Worm (Caenorhabditis elegans) whole organism, late embryonic: Measurements from ENCODE around the gene dmd-10.

ENCODE experiments used
- ama-1 ChIP-seq: fragments of 150-350 bp; optimal IDR thresholded peaks from 2 replicates; lab custom pipeline; 2014
- ceh-24 ChIP-seq: sonication (generic microtip); optimal IDR thresholded peaks from 2 replicates; lab custom pipeline; 2016; ENCODE audit warnings: mild to moderate bottlenecking, missing genetic modification characterization, missing compliant biosample characterization
- fkh-10 ChIP-seq: fragments of 150-350 bp; optimal IDR thresholded peaks from 2 replicates; lab custom pipeline; 2014; ENCODE audit warnings: missing biosample characterization, missing genetic modification reagents, missing genetic modification characterization
- hlh-13 ChIP-seq: fragments of 200-800 bp; sonication (Bioruptor generic); optimal IDR thresholded peaks from 2 replicates; lab custom pipeline; 2018; ENCODE audit warnings: mild to moderate bottlenecking, missing genetic modification characterization, missing compliant biosample characterization
- nhr-11 ChIP-seq: fragments of 150-350 bp; optimal IDR thresholded peaks from 2 replicates; lab custom pipeline; 2014; ENCODE audit warnings: missing biosample characterization, missing genetic modification characterization
- nhr-232 ChIP-seq: sonication (generic microtip); optimal IDR thresholded peaks from 2 replicates; lab custom pipeline; 2016; ENCODE audit warnings: missing genetic modification characterization, missing compliant biosample characterization
- pha-4 ChIP-seq: fragments of 150-350 bp; optimal IDR thresholded peaks from 2 replicates; lab custom pipeline; 2018; ENCODE audit warnings: missing biosample characterization, missing genetic modification reagents, missing genetic modification characterization
- pqm-1 ChIP-seq: sonication (generic microtip); optimal IDR thresholded peaks from 2 replicates; lab custom pipeline; 2016; ENCODE audit warnings: missing genetic modification characterization, missing compliant biosample characterization
- rnt-1 ChIP-seq: sonication (generic microtip); optimal IDR thresholded peaks from 2 replicates; lab custom pipeline; 2016; ENCODE audit warnings: missing genetic modification characterization, missing compliant biosample characterization
- tbx-7 ChIP-seq: sonication (generic microtip); optimal IDR thresholded peaks from 2 replicates; lab custom pipeline; 2016; ENCODE audit warnings: missing genotype, missing genetic modification characterization, missing compliant biosample characterization
- ztf-16 ChIP-seq: sonication (generic microtip); optimal IDR thresholded peaks from 2 replicates; lab custom pipeline; 2017; ENCODE audit warnings: missing genetic modification characterization, missing compliant biosample characterization

DNA sequence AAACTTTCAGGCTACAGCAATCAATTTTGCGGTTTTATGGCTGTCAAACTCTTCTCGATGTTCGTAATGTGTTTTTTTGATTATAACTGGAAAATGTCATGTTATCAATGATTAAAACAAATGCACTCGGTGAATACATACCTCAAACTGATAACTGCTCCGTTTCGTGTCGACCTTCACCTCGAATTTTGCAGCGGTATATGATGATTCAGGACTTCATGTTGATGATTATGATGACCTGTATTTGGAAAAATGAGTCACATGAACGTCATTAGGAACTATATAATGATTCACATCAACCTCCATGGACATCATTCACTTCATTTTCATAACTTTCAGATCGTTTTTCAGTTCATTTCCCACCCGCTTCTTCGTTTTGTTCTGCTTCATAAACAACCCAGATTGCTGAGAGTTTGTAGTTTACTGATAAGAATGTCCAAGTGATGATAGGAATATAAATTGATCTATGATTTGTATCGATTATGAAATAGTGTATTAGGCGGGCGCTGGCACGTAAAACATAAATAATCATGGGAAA is 26.4 kb upstream of the dmd-10 start:
- TF ChIP-seq rnt-1 (no peak), ztf-16 (tag; lab: Kevin White, UChicago) (no peak), pha-4 (tag; lab: Kevin White, UChicago) (no peak), pqm-1 (no peak), nhr-232 (tag; lab: Kevin White, UChicago) (no peak), ama-1 (no peak), nhr-11 (tag; lab: Kevin White, UChicago) (no peak), hlh-13 (GFP tag; lab: Kevin White, UChicago) (no peak), tbx-7 (tag; lab: Kevin White, UChicago) (no peak), fkh-10 (GFP tag; lab: Kevin White, UChicago) (no peak), ceh-24 (no peak)
